Worm (Caenorhabditis elegans): ENCODE results near the gene C23G10.10.

DNA sequence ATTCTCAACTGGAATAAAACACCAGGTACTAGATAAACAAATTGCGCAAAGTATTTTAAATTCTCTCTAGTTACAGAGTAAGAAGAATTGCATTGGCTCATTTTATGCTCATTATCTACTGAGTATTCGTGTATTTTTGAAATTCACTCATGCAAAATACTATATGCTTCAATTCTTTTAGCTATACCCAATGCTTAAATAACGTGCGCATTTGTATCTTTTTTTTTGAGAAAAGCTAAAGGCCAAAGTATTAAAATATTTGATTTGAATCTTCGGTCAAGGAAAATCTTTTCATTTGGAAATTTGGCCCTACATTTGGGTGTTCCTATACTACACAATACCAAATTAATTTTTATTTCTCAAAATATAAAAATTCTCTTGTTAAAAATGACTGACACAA lies 48.2 kb upstream of the C23G10.10 start, which contains the start of gene srg-4:
- TF ChIP-seq sem-2 (GFP tag; optimal IDR thresholded peaks at IDR 0.05) = no peak
- TF ChIP-seq nhr-237 (tag; optimal IDR thresholded peaks at IDR 0.05) = no peak
- TF ChIP-seq lsy-2 (tag; optimal IDR thresholded peaks at IDR 0.05) = no peak
- no peak for TF ChIP-seq flh-1 (GFP tag; optimal IDR thresholded peaks at IDR 0.05)
- no peak for TF ChIP-seq unc-62 (GFP tag; optimal IDR thresholded peaks at IDR 0.05)
- no peak for TF ChIP-seq mab-5 (tag; optimal IDR thresholded peaks at IDR 0.05)

Data from whole organism, mixed stage, embryonic.